Fruit fly (Drosophila melanogaster) whole organism, wandering third instar larva: ENCODE data around the gene TrpRS-m.

Source experiments
- Abd-B ChIP-seq: fragments of >200 bp; optimal IDR thresholded peaks from 2 replicates; lab custom pipeline; 2017; ENCODE audit warnings: missing biosample characterization, missing genetic modification characterization
- CG32264 ChIP-seq: fragments of 200-800 bp; sonication (Bioruptor generic); optimal IDR thresholded peaks from 2 replicates; lab custom pipeline; 2016; ENCODE audit warnings: missing biosample characterization, missing genetic modification characterization
- CG9705 ChIP-seq: fragments of 200-800 bp; sonication (Bioruptor generic); optimal IDR thresholded peaks from 2 replicates; lab custom pipeline; 2018; ENCODE audit warnings: missing biosample characterization, mild to moderate bottlenecking, missing genetic modification characterization
- CrebA ChIP-seq: fragments of 200-800 bp; sonication (Bioruptor generic); optimal IDR thresholded peaks from 2 replicates; lab custom pipeline; 2016; ENCODE audit warnings: missing biosample characterization, mild to moderate bottlenecking, missing genetic modification characterization, borderline replicate concordance
- Dfd ChIP-seq: fragments of >200 bp; optimal IDR thresholded peaks from 2 replicates; lab custom pipeline; 2017; ENCODE audit warnings: missing biosample characterization, missing genetic modification characterization
- Dif ChIP-seq: fragments of 200-275, 200-300 bp; sonication (Bioruptor generic); optimal IDR thresholded peaks from 2 replicates; lab custom pipeline; 2018; ENCODE audit warnings: missing biosample characterization, missing genetic modification characterization; ENCODE audit not compliant: partially characterized antibody
- GATAd ChIP-seq: sonication (Bioruptor generic); optimal IDR thresholded peaks from 2 replicates; lab custom pipeline; 2016; ENCODE audit warnings: missing biosample characterization, missing genetic modification characterization
- HLH106 ChIP-seq: fragments of 200-800 bp; optimal IDR thresholded peaks from 3 replicates; lab custom pipeline; 2019; ENCODE audit warnings: missing biosample characterization, mild to moderate bottlenecking, missing genetic modification characterization, moderate library complexity
- Hnf4 ChIP-seq: fragments of 200-800 bp; sonication (Bioruptor generic); optimal IDR thresholded peaks from 2 replicates; lab custom pipeline; 2016; ENCODE audit warnings: missing biosample characterization, mild to moderate bottlenecking, missing genetic modification characterization
- Hr78 ChIP-seq: fragments of >200 bp; optimal IDR thresholded peaks from 2 replicates; lab custom pipeline; 2017; ENCODE audit warnings: missing biosample characterization, missing genetic modification characterization
- Hr83 ChIP-seq: fragments of 200-300 bp; sonication (Bioruptor generic); optimal IDR thresholded peaks from 2 replicates; lab custom pipeline; 2016; ENCODE audit warnings: missing biosample characterization, mild to moderate bottlenecking, missing genetic modification characterization, moderate library complexity; ENCODE audit not compliant: poor library complexity, severe bottlenecking
- Jra ChIP-seq: sonication (Bioruptor generic); optimal IDR thresholded peaks from 2 replicates; lab custom pipeline; 2016; ENCODE audit warnings: missing biosample characterization, missing genetic modification characterization
- Mio ChIP-seq: sonication (Bioruptor generic); optimal IDR thresholded peaks from 2 replicates; lab custom pipeline; 2016; ENCODE audit warnings: missing biosample characterization, missing genetic modification characterization
- Myc ChIP-seq: fragments of >200 bp; optimal IDR thresholded peaks from 2 replicates; lab custom pipeline; 2017
- N ChIP-seq: fragments of >200 bp; optimal IDR thresholded peaks from 2 replicates; lab custom pipeline; 2018; ENCODE audit warnings: missing biosample characterization, missing external identifiers, missing genetic modification characterization
- OdsH ChIP-seq: fragments of 200-800 bp; sonication (Bioruptor generic); optimal IDR thresholded peaks from 2 replicates; lab custom pipeline; 2016; ENCODE audit warnings: missing biosample characterization, mild to moderate bottlenecking, missing genetic modification characterization
- Rel ChIP-seq, 2 experiments: fragments of 200-800 bp; sonication (Bioruptor generic) in 1 of 2; optimal IDR thresholded peaks; 2 replicates in 1 of 2; 3 replicates in 1 of 2; lab custom pipeline; 2016 to 2019; ENCODE audit warnings: mild to moderate bottlenecking in 2 of 2, missing biosample characterization in 2 of 2, missing genetic modification characterization in 2 of 2, moderate library complexity in 1 of 2
- Sp1 ChIP-seq: fragments of 200-800 bp; sonication (Bioruptor generic); optimal IDR thresholded peaks from 3 replicates; lab custom pipeline; 2019; ENCODE audit warnings: missing biosample characterization, mild to moderate bottlenecking, missing genetic modification characterization, moderate library complexity
- Vsx2 ChIP-seq: fragments of 200-300, 225-300 bp; sonication (Bioruptor generic); optimal IDR thresholded peaks from 2 replicates; lab custom pipeline; 2018; ENCODE audit warnings: missing biosample characterization, missing genetic modification characterization; ENCODE audit not compliant: partially characterized antibody
- br ChIP-seq: fragments of 200-800 bp; sonication (Bioruptor generic); optimal IDR thresholded peaks from 2 replicates; lab custom pipeline; 2016; ENCODE audit warnings: missing biosample characterization, missing genetic modification characterization
- brk ChIP-seq: fragments of 200-800 bp; sonication (Bioruptor generic); optimal IDR thresholded peaks from 2 replicates; lab custom pipeline; 2016; ENCODE audit warnings: missing biosample characterization, mild to moderate bottlenecking, missing genetic modification characterization
- dl ChIP-seq, 2 experiments: fragments of 175-275, 200-275 bp in 1 of 2; fragments of 200-275 bp in 1 of 2; sonication (Bioruptor generic); optimal IDR thresholded peaks; lab custom pipeline; 2018; ENCODE audit warnings: mild to moderate bottlenecking in 2 of 2, missing biosample characterization in 2 of 2, missing genetic modification characterization in 2 of 2, moderate library complexity in 2 of 2; ENCODE audit not compliant: partially characterized antibody in 2 of 2, insufficient read depth in 1 of 2
- dmrt93B ChIP-seq: fragments of 200-800 bp; sonication (Bioruptor generic); optimal IDR thresholded peaks from 2 replicates; lab custom pipeline; 2018; ENCODE audit warnings: missing biosample characterization, mild to moderate bottlenecking, missing genetic modification characterization
- dsf ChIP-seq: sonication (Bioruptor generic); optimal IDR thresholded peaks from 2 replicates; lab custom pipeline; 2016; ENCODE audit warnings: missing biosample characterization, missing genetic modification characterization, borderline replicate concordance
- ey ChIP-seq: fragments of 200-800 bp; sonication (Bioruptor generic); optimal IDR thresholded peaks from 2 replicates; lab custom pipeline; 2016; ENCODE audit warnings: missing biosample characterization, missing genetic modification characterization
- foxo ChIP-seq, 2 experiments: fragments of 200-800 bp; sonication (Bioruptor generic); optimal IDR thresholded peaks; 2 replicates in 1 of 2; 3 replicates in 1 of 2; lab custom pipeline; 2016 to 2017; ENCODE audit warnings: missing biosample characterization in 2 of 2, missing genetic modification characterization in 2 of 2
- fru ChIP-seq: fragments of 200-800 bp; sonication (Bioruptor generic); optimal IDR thresholded peaks from 3 replicates; lab custom pipeline; 2016; ENCODE audit warnings: missing biosample characterization, mild to moderate bottlenecking, missing genetic modification characterization
- h ChIP-seq: fragments of 200-800 bp; sonication (Bioruptor generic); optimal IDR thresholded peaks from 3 replicates; lab custom pipeline; 2016; ENCODE audit warnings: missing biosample characterization, mild to moderate bottlenecking, missing genetic modification characterization
- jim ChIP-seq: fragments of 175-275, 200-325 bp; sonication (Bioruptor generic); optimal IDR thresholded peaks from 2 replicates; lab custom pipeline; 2016; ENCODE audit warnings: missing biosample characterization, mild to moderate bottlenecking, missing genetic modification characterization
- lola ChIP-seq: fragments of >200 bp; optimal IDR thresholded peaks from 2 replicates; lab custom pipeline; 2017; ENCODE audit warnings: missing biosample characterization, missing genetic modification characterization
- pan ChIP-seq: fragments of >200 bp; optimal IDR thresholded peaks from 2 replicates; lab custom pipeline; 2017
- psq ChIP-seq: fragments of 200-800 bp; sonication (Bioruptor generic); optimal IDR thresholded peaks from 3 replicates; lab custom pipeline; 2017; ENCODE audit warnings: missing biosample characterization, mild to moderate bottlenecking, missing genetic modification characterization, moderate library complexity
- rgr ChIP-seq: fragments of 200-800 bp; sonication (Bioruptor generic); optimal IDR thresholded peaks from 3 replicates; lab custom pipeline; 2016; ENCODE audit warnings: missing biosample characterization, mild to moderate bottlenecking, missing genetic modification characterization
- sage ChIP-seq: fragments of 200-800 bp; sonication (Bioruptor generic); optimal IDR thresholded peaks from 2 replicates; lab custom pipeline; 2016; ENCODE audit warnings: missing biosample characterization, mild to moderate bottlenecking, missing genetic modification characterization
- sv ChIP-seq: fragments of 200-800 bp; sonication (Bioruptor generic); optimal IDR thresholded peaks from 3 replicates; lab custom pipeline; 2016; ENCODE audit warnings: missing biosample characterization, missing genetic modification characterization
- tai ChIP-seq: sonication (Bioruptor generic); optimal IDR thresholded peaks from 2 replicates; lab custom pipeline; 2016; ENCODE audit warnings: missing biosample characterization, missing genetic modification characterization
- usp ChIP-seq: fragments of >200 bp; optimal IDR thresholded peaks from 2 replicates; lab custom pipeline; 2017; ENCODE audit warnings: missing biosample characterization, missing genetic modification characterization
- woc ChIP-seq: sonication (Bioruptor generic); optimal IDR thresholded peaks from 2 replicates; lab custom pipeline; 2016; ENCODE audit warnings: missing biosample characterization, mild to moderate bottlenecking, missing genetic modification characterization

TrpRS-m gene

dm6 chr3L:17849517-17849916 is at the start of gene TrpRS-m:
TrpRS-m (plus strand) TSS chr3L:17849727.
- peak; percentile 65 for TF ChIP-seq Myc (lab: Kevin White, UChicago)
- no peak for TF ChIP-seq Abd-B (GFP tag; lab: Kevin White, UChicago)
- TF ChIP-seq woc (GFP tag; lab: Kevin White, UChicago) = peak; percentile 60

DNA sequence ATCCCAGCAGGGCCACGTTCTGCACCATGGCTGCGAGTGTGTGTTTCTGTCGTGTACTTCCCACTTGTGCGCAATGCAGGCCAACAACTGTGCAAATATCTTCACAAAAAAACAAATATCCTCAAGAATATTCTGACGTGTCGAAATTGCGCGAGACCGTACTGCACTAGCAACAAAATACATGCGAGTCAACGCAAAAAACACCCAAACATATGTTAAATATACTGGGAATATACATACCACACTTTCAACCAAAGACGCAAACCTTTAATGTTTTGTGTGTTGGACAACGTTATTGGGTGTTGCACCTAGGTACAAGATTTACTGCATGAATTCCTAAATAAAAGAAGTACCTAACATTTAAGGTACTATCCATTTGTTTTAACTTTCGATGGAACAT is 47.4 kb upstream of the TrpRS-m start, which contains the start of gene NUCB1:
NUCB1 (minus strand) TSS at position 173 of the 400 bp plus-strand sequence.
- TF ChIP-seq CG32264 (GFP tag; lab: Kevin White, UChicago) (no peak), woc (GFP tag; lab: Kevin White, UChicago) (peak; percentile 93), brk (no peak), dmrt93B (GFP tag; lab: Kevin White, UChicago) (no peak), Dif (GFP tag; lab: Kevin White, UChicago) (no peak), dsf (GFP tag; lab: Kevin White, UChicago) (no peak), dl (GFP tag; optimal IDR thresholded peaks at IDR 0.05; lab: Kevin White, UChicago; ENCODE audit: insufficient read depth in 1 of 2, partially characterized antibody in 2 of 2) (no peak), Myc (lab: Kevin White, UChicago) (peak; percentile 85), br (GFP tag; lab: Kevin White, UChicago) (peak; percentile 1), sv (GFP tag; lab: Kevin White, UChicago) (peak; percentile 26), h (GFP tag; lab: Kevin White, UChicago) (peak; percentile 55), Jra (no peak), fru (GFP tag; lab: Kevin White, UChicago) (peak; percentile 18), Sp1 (no peak), Vsx2 (no peak), tai (GFP tag; lab: Kevin White, UChicago) (no peak), CG9705 (GFP tag; lab: Kevin White, UChicago) (peak; percentile 27), Hr78 (GFP tag; lab: Kevin White, UChicago) (no peak), N (no peak), GATAd (peak; percentile 26), sage (GFP tag; lab: Kevin White, UChicago) (no peak), Hr83 (GFP tag; lab: Kevin White, UChicago) (peak; percentile 70), jim (GFP tag; lab: Kevin White, UChicago) (peak; percentile 5), rgr (GFP tag; lab: Kevin White, UChicago) (peak; percentile 54), ey (no peak), lola (GFP tag; lab: Kevin White, UChicago) (no peak), OdsH (GFP tag; lab: Kevin White, UChicago) (no peak), foxo (GFP tag; optimal IDR thresholded peaks at IDR 0.05; lab: Kevin White, UChicago) (peak in 1 of 2 experiments; percentile 46), pan (no peak), usp (GFP tag; lab: Kevin White, UChicago) (no peak), HLH106 (no peak), Hnf4 (no peak), Rel (GFP tag; optimal IDR thresholded peaks at IDR 0.05; lab: Kevin White, UChicago) (no peak), Rel (tag; optimal IDR thresholded peaks at IDR 0.05; lab: Kevin White, UChicago) (peak; percentile 94), psq (GFP tag; lab: Kevin White, UChicago) (no peak), CrebA (GFP tag; lab: Kevin White, UChicago) (peak; percentile 25), Abd-B (GFP tag; lab: Kevin White, UChicago) (no peak), Mio (GFP tag; lab: Kevin White, UChicago) (no peak), Dfd (GFP tag; lab: Kevin White, UChicago) (no peak)

- no peak for TF ChIP-seq Vsx2
- no peak for TF ChIP-seq OdsH (GFP tag; lab: Kevin White, UChicago)
- TF ChIP-seq psq (GFP tag; lab: Kevin White, UChicago) = peak; percentile 3
- peak; percentile 61 for TF ChIP-seq Myc (lab: Kevin White, UChicago)
- no peak for TF ChIP-seq Dif (GFP tag; lab: Kevin White, UChicago)
- TF ChIP-seq rgr (GFP tag; lab: Kevin White, UChicago) = peak; percentile 36
- no peak for TF ChIP-seq CrebA (GFP tag; lab: Kevin White, UChicago)
- no peak for TF ChIP-seq Hr78 (GFP tag; lab: Kevin White, UChicago)
- TF ChIP-seq usp (GFP tag; lab: Kevin White, UChicago) = no peak
- TF ChIP-seq N = no peak
- no peak for TF ChIP-seq fru (GFP tag; lab: Kevin White, UChicago)
- no peak for TF ChIP-seq brk
- TF ChIP-seq sage (GFP tag; lab: Kevin White, UChicago) = no peak
- no peak for TF ChIP-seq dsf (GFP tag; lab: Kevin White, UChicago)
- no peak for TF ChIP-seq woc (GFP tag; lab: Kevin White, UChicago)
- no peak for TF ChIP-seq ey
- TF ChIP-seq Abd-B (GFP tag; lab: Kevin White, UChicago) = no peak
- TF ChIP-seq foxo (GFP tag; optimal IDR thresholded peaks at IDR 0.05; lab: Kevin White, UChicago) = peak in 1 of 2 experiments; percentile 44
- TF ChIP-seq CG32264 (GFP tag; lab: Kevin White, UChicago) = no peak
These were observed 45.0 kb upstream of the TrpRS-m start, which contains the start of gene ais for dm6 chr3L:17804511-17804910. ais (minus strand) TSS chr3L:17804715.
